Worm (Caenorhabditis elegans): ENCODE measurements around the gene mrps-18C.

- no peak for TF ChIP-seq F13C5.2 (tag; optimal IDR thresholded peaks at IDR 0.05)
- TF ChIP-seq sea-1 (GFP tag; conservative IDR thresholded peaks at IDR 0.05): no peak
- TF ChIP-seq ama-1 (optimal IDR thresholded peaks at IDR 0.05): no peak
- TF ChIP-seq ceh-13 (GFP tag; optimal IDR thresholded peaks at IDR 0.05): no peak
- no peak for TF ChIP-seq aly-1 (tag; optimal IDR thresholded peaks at IDR 0.05)
- no peak for TF ChIP-seq ceh-36 (tag; optimal IDR thresholded peaks at IDR 0.05)
- no peak for TF ChIP-seq scrt-1 (GFP tag; IDR thresholded peaks at IDR 0.05)
- TF ChIP-seq hnd-1 (tag; optimal IDR thresholded peaks at IDR 0.05): no peak
- no peak for TF ChIP-seq flt-1 (GFP tag; IDR thresholded peaks at IDR 0.05)
- no peak for TF ChIP-seq tra-4 (tag; optimal IDR thresholded peaks at IDR 0.05)
Measured at ce11 chrIII:4965271-4965670, 29.9 kb downstream of the mrps-18C start, which contains the start of gene nca-2.

All from whole organism, early embryonic.